Fruit fly (Drosophila melanogaster): ENCODE data around the gene CG42394.
A peak's percentile ranks its signal among the peaks of the same experiment; 100 is the strongest.

DNA sequence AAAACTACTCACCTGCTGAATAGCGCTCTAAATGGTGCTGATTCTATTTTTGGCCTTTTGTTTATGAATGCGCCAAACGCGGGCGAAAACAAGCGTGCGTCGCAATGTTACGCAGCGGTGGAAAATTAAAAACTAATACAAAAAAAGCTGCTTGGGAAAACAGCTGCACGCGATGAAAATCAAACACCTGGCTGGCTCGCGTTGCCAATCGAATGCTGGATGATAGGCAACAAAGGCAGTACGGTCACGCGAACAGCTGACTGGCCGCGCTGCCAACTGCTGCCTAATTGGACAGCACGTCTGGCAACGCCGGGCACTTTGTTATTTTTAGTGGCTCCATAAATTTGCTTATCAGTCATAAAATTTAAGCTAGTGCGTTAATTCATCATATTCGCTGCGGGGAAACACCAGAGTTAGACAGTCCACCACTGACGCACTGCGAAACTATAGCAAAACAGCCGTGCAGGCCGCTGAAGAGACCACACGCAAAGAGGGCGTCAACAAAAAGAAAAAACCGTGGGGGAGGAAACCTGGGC is 18.9 kb downstream of the CG42394 start, which contains the start of the genes SelR and Tsp86D:
- TF ChIP-seq CG8478 (optimal IDR thresholded peaks at IDR 0.05) = no peak
- TF ChIP-seq CTCF (optimal IDR thresholded peaks at IDR 0.05) = peak; percentile 42 to 44
